Fruit fly (Drosophila melanogaster) whole organism, embryonic: Measurements from ENCODE around the gene CG44139.
A peak's percentile ranks its signal among the peaks of the same experiment; 100 is the strongest.

Experiments used
- ATbp ChIP-seq: fragments of 200-800 bp; sonication (Bioruptor generic); optimal IDR thresholded peaks from 2 replicates; lab custom pipeline; 2017; ENCODE audit warnings: missing biosample characterization, mild to moderate bottlenecking, missing genetic modification characterization, missing genetic modification reagents
- Adf1 ChIP-seq: fragments of 200-800 bp; sonication (Bioruptor generic); IDR thresholded peaks from 2 replicates; pipeline ENCODE4 v1.3.6; 2022; ENCODE audit warnings: missing biosample characterization, missing genetic modification characterization
- Aef1 ChIP-seq: fragments of 200-800 bp; sonication (Bioruptor generic); IDR thresholded peaks from 3 replicates; pipeline ENCODE4 v1.3.6; 2022; ENCODE audit warnings: missing biosample characterization, missing genetic modification characterization
- CG10979 ChIP-seq: fragments of 200-800 bp; sonication (Bioruptor generic); optimal IDR thresholded peaks from 2 replicates; lab custom pipeline; 2018; ENCODE audit warnings: missing biosample characterization, mild to moderate bottlenecking, missing genetic modification characterization, moderate library complexity
- CG11456 ChIP-seq: fragments of 200-800 bp; sonication (Bioruptor generic); IDR thresholded peaks from 3 replicates; pipeline ENCODE4 v1.3.6; 2022; ENCODE audit warnings: missing biosample characterization, missing genetic modification characterization
- CG11560 ChIP-seq: fragments of 200-800 bp; sonication (Bioruptor generic); IDR thresholded peaks from 3 replicates; pipeline ENCODE4 v1.3.6; 2022; ENCODE audit warnings: missing biosample characterization, missing genetic modification characterization
- CG1233 ChIP-seq: fragments of 200-800 bp; sonication (Bioruptor generic); optimal IDR thresholded peaks from 4 replicates; lab custom pipeline; 2018; ENCODE audit warnings: missing biosample characterization, mild to moderate bottlenecking, missing genetic modification characterization
- CG12659 ChIP-seq: fragments of 200-800 bp; sonication (Bioruptor generic); optimal IDR thresholded peaks from 3 replicates; lab custom pipeline; 2017; ENCODE audit warnings: mild to moderate bottlenecking, missing biosample characterization, missing genetic modification reagents, missing genetic modification characterization
- CG13775 ChIP-seq: fragments of 200-800 bp; sonication (Bioruptor generic); optimal IDR thresholded peaks from 3 replicates; lab custom pipeline; 2017; ENCODE audit warnings: missing biosample characterization, mild to moderate bottlenecking, missing genetic modification characterization
- CG14710 ChIP-seq: fragments of 200-800 bp; sonication (Bioruptor generic); optimal IDR thresholded peaks from 3 replicates; lab custom pipeline; 2019; ENCODE audit warnings: missing biosample characterization, mild to moderate bottlenecking, missing genetic modification characterization, moderate library complexity
- CG14860 ChIP-seq: fragments of 200-800 bp; sonication (Bioruptor generic); IDR thresholded peaks from 3 replicates; pipeline ENCODE4 v1.3.6; 2022; ENCODE audit warnings: missing biosample characterization, missing genetic modification characterization; ENCODE audit not compliant: partially characterized antibody
- CG14965 ChIP-seq: fragments of 200-800 bp; sonication (Bioruptor generic); optimal IDR thresholded peaks from 2 replicates; lab custom pipeline; 2016; ENCODE audit warnings: missing biosample characterization, missing genetic modification characterization, borderline replicate concordance
- CG17385 ChIP-seq: fragments of 200-800 bp; sonication (Bioruptor generic); optimal IDR thresholded peaks from 3 replicates; lab custom pipeline; 2018; ENCODE audit warnings: missing biosample characterization, mild to moderate bottlenecking, missing genetic modification characterization
- CG2116 ChIP-seq: fragments of 200-800 bp; sonication (Bioruptor generic); optimal IDR thresholded peaks from 3 replicates; lab custom pipeline; 2018; ENCODE audit warnings: missing biosample characterization, mild to moderate bottlenecking, missing genetic modification characterization
- CG30020 ChIP-seq: fragments of 200-800 bp; optimal IDR thresholded peaks from 2 replicates; lab custom pipeline; 2019; ENCODE audit warnings: missing biosample characterization, mild to moderate bottlenecking, missing genetic modification characterization, moderate library complexity
- CG3163 ChIP-seq: fragments of 200-800 bp; sonication (Bioruptor generic); optimal IDR thresholded peaks from 3 replicates; lab custom pipeline; 2016; ENCODE audit warnings: missing biosample characterization, missing genetic modification characterization
- CG5245 ChIP-seq: fragments of 200-800 bp; sonication (Bioruptor generic); optimal IDR thresholded peaks from 3 replicates; lab custom pipeline; 2016; ENCODE audit warnings: missing biosample characterization, missing genetic modification characterization
- CG6175 ChIP-seq: fragments of 200-800 bp; sonication (Bioruptor generic); IDR thresholded peaks from 3 replicates; pipeline ENCODE4 v1.3.6; 2022; ENCODE audit warnings: missing biosample characterization, missing genetic modification characterization
- CG7372 ChIP-seq: fragments of 200-800 bp; sonication (Bioruptor generic); IDR thresholded peaks from 2 replicates; pipeline ENCODE4 v1.3.6; 2022; ENCODE audit warnings: missing biosample characterization, missing genetic modification characterization
- CG8478 ChIP-seq: fragments of >200 bp; optimal IDR thresholded peaks from 2 replicates; lab custom pipeline; 2018
- CG9932 ChIP-seq: fragments of 200-800 bp; sonication (Bioruptor generic); IDR thresholded peaks from 2 replicates; pipeline ENCODE4 v1.3.6; 2022; ENCODE audit warnings: missing biosample characterization, missing genetic modification characterization
- CHES-1-like ChIP-seq: fragments of 200-800 bp; sonication (Bioruptor generic); optimal IDR thresholded peaks from 2 replicates; lab custom pipeline; 2016; ENCODE audit warnings: missing biosample characterization, missing genetic modification characterization
- CTCF ChIP-seq: fragments of 200-800 bp; sonication (Bioruptor generic); optimal IDR thresholded peaks from 2 replicates; lab custom pipeline; 2017; ENCODE audit warnings: missing biosample characterization, mild to moderate bottlenecking, missing genetic modification characterization, moderate library complexity
- CoRest ChIP-seq: fragments of 200-800 bp; sonication (Bioruptor generic); optimal IDR thresholded peaks from 3 replicates; lab custom pipeline; 2018; ENCODE audit warnings: missing biosample characterization, mild to moderate bottlenecking, missing genetic modification characterization, moderate library complexity
- Deaf1 ChIP-seq: fragments of 200-800 bp; optimal IDR thresholded peaks from 3 replicates; lab custom pipeline; 2019; ENCODE audit warnings: missing biosample characterization, mild to moderate bottlenecking, missing genetic modification characterization, moderate library complexity
- ERR ChIP-seq: fragments of 200-800 bp; sonication (Bioruptor generic); optimal IDR thresholded peaks from 2 replicates; lab custom pipeline; 2016; ENCODE audit warnings: missing biosample characterization, missing genetic modification characterization
- HLH4C ChIP-seq: fragments of 200-800 bp; sonication (Bioruptor generic); IDR thresholded peaks from 3 replicates; pipeline ENCODE4 v1.3.6; 2022; ENCODE audit warnings: missing biosample characterization, missing genetic modification characterization; ENCODE audit not compliant: partially characterized antibody
- Med ChIP-seq: fragments of 200-800 bp; sonication (Bioruptor generic); peaks from one replicate; lab custom pipeline; 2016; ENCODE audit warnings: missing biosample characterization, missing genetic modification characterization, mild to moderate bottlenecking, inconsistent platforms, moderate library complexity
- Oaz ChIP-seq: fragments of 200-800 bp; sonication (Bioruptor generic); IDR thresholded peaks from 2 replicates; pipeline ENCODE4 v1.3.6; 2022; ENCODE audit warnings: missing biosample characterization, missing genetic modification characterization
- Oli ChIP-seq: fragments of 200-800 bp; sonication (Bioruptor generic); optimal IDR thresholded peaks from 2 replicates; lab custom pipeline; 2018; ENCODE audit warnings: missing biosample characterization, mild to moderate bottlenecking, missing genetic modification characterization, moderate library complexity
- Trl ChIP-seq, 3 experiments: fragments of >200 bp in 2 of 3; fragments of 200-800 bp in 1 of 3; sonication (Bioruptor generic) in 1 of 3; optimal IDR thresholded peaks; 2 replicates in 1 of 3; 3 replicates in 2 of 3; lab custom pipeline; 2016 to 2017; ENCODE audit warnings: missing biosample characterization in 1 of 3, missing genetic modification characterization in 1 of 3
- Vsx1 ChIP-seq: fragments of 200-800 bp; sonication (Bioruptor generic); optimal IDR thresholded peaks from 2 replicates; lab custom pipeline; 2017; ENCODE audit warnings: missing biosample characterization, mild to moderate bottlenecking, missing genetic modification characterization, missing genetic modification reagents
- Xrp1 ChIP-seq: fragments of 200-800 bp; sonication (Bioruptor generic); IDR thresholded peaks from 2 replicates; pipeline ENCODE4 v1.3.6; 2022; ENCODE audit warnings: missing biosample characterization, missing genetic modification characterization
- ab ChIP-seq: fragments of 200-800 bp; sonication (Bioruptor generic); optimal IDR thresholded peaks from 2 replicates; lab custom pipeline; 2016; ENCODE audit warnings: missing biosample characterization, missing genetic modification characterization
- cg ChIP-seq: fragments of 200-800 bp; sonication (Bioruptor generic); optimal IDR thresholded peaks from 3 replicates; lab custom pipeline; 2019; ENCODE audit warnings: missing biosample characterization, mild to moderate bottlenecking, missing genetic modification characterization, moderate library complexity
- chinmo ChIP-seq: fragments of 200-800 bp; sonication (Bioruptor generic); IDR thresholded peaks from 4 replicates; pipeline ENCODE4 v1.3.6; 2022; ENCODE audit warnings: missing biosample characterization, missing genetic modification characterization; ENCODE audit not compliant: partially characterized antibody
- chm ChIP-seq: fragments of 200-800 bp; sonication (Bioruptor generic); IDR thresholded peaks from 2 replicates; pipeline ENCODE4 v1.3.6; 2022; ENCODE audit warnings: missing biosample characterization, missing genetic modification characterization
- dan ChIP-seq: fragments of 200-800 bp; sonication (Bioruptor generic); IDR thresholded peaks from 2 replicates; pipeline ENCODE4 v1.3.6; 2022; ENCODE audit warnings: missing biosample characterization, missing genetic modification characterization
- dysf ChIP-seq: fragments of 200-800 bp; sonication (Bioruptor generic); IDR thresholded peaks from 3 replicates; pipeline ENCODE4 v1.3.6; 2022; ENCODE audit warnings: missing biosample characterization, missing genetic modification characterization
- ewg ChIP-seq: fragments of 200-800 bp; sonication (Bioruptor generic); optimal IDR thresholded peaks from 3 replicates; lab custom pipeline; 2017; ENCODE audit warnings: mild to moderate bottlenecking, missing biosample characterization, missing genetic modification reagents, missing genetic modification characterization
- fd64A ChIP-seq: fragments of 200-800 bp; sonication (Bioruptor generic); optimal IDR thresholded peaks from 3 replicates; lab custom pipeline; 2018; ENCODE audit warnings: missing biosample characterization, mild to moderate bottlenecking, missing genetic modification characterization
- gt ChIP-seq: fragments of 200-800 bp; sonication (Bioruptor generic); IDR thresholded peaks from 2 replicates; pipeline ENCODE4 v1.3.6; 2022; ENCODE audit warnings: missing biosample characterization, missing genetic modification characterization
- hbn ChIP-seq: fragments of 200-800 bp; sonication (Bioruptor generic); IDR thresholded peaks from 2 replicates; pipeline ENCODE4 v1.3.6; 2022; ENCODE audit warnings: missing biosample characterization, missing genetic modification characterization; ENCODE audit not compliant: partially characterized antibody
- jumu ChIP-seq: fragments of 200-800 bp; sonication (Bioruptor generic); optimal IDR thresholded peaks from 3 replicates; lab custom pipeline; 2016; ENCODE audit warnings: missing biosample characterization, missing genetic modification characterization
- org-1 ChIP-seq: fragments of 200-800 bp; sonication (Bioruptor generic); optimal IDR thresholded peaks from 2 replicates; lab custom pipeline; 2017; ENCODE audit warnings: missing biosample characterization, missing genetic modification characterization
- pb ChIP-seq: fragments of 200-800 bp; sonication (Bioruptor generic); optimal IDR thresholded peaks from 3 replicates; lab custom pipeline; 2016; ENCODE audit warnings: missing biosample characterization, missing genetic modification characterization
- pnt ChIP-seq: fragments of 200-800 bp; sonication (Bioruptor generic); optimal IDR thresholded peaks from 3 replicates; lab custom pipeline; 2016; ENCODE audit warnings: missing biosample characterization, missing genetic modification characterization
- sob ChIP-seq: fragments of 200-800 bp; sonication (Bioruptor generic); IDR thresholded peaks from 2 replicates; pipeline ENCODE4 v1.3.6; 2022; ENCODE audit warnings: missing biosample characterization, missing genetic modification characterization
- trh ChIP-seq: fragments of 200-800 bp; sonication (Bioruptor generic); optimal IDR thresholded peaks from 2 replicates; lab custom pipeline; 2016; ENCODE audit warnings: missing biosample characterization, missing genetic modification characterization
- unpg ChIP-seq: fragments of 200-800 bp; sonication (Bioruptor generic); optimal IDR thresholded peaks from 3 replicates; lab custom pipeline; 2018; ENCODE audit warnings: missing biosample characterization, mild to moderate bottlenecking, missing genetic modification characterization, moderate library complexity
- zfh1 ChIP-seq: fragments of 200-800 bp; sonication (Bioruptor generic); IDR thresholded peaks from 3 replicates; pipeline ENCODE4 v1.3.6; 2022; ENCODE audit warnings: missing biosample characterization, missing genetic modification characterization

The CG44139 gene

DNA sequence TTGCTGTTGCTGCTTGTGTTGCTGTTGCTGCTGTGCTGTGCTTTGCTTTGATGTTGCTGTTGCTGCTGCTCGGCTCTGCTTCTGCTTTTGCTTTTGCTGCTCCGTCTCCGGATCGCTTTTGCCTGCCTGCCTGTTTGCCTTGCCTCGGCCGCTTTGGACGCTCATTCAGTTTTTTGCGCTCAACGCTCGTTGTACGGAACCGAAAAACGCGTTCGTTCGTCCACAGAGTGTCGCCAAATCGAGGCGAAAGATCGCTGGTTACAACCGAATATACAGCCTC is 3.6 kb downstream of the CG44139 start, which contains the start of gene dpp:
Gene dpp (plus strand): TSS at position 164 of the 280 bp plus-strand sequence.
- TF ChIP-seq HLH4C (GFP tag; lab: Robert Waterston, UW) (no peak), hbn (GFP tag; lab: Robert Waterston, UW) (no peak), CG10979 (no peak), unpg (no peak), CG2116 (GFP tag; lab: Kevin White, UChicago) (no peak), pb (no peak), Xrp1 (GFP tag; lab: Robert Waterston, UW) (no peak), Oli (tag; lab: Kevin White, UChicago) (no peak), jumu (GFP tag; lab: Kevin White, UChicago) (no peak), pnt (GFP tag; lab: Kevin White, UChicago) (no peak), ERR (GFP tag; lab: Kevin White, UChicago) (no peak), ewg (GFP tag; lab: Kevin White, UChicago) (no peak), CG30020 (tag; lab: Kevin White, UChicago) (no peak), sob (GFP tag; lab: Robert Waterston, UW) (peak; percentile 31; the same call in 1 of the 2 replicates), Med (no peak), CG14965 (no peak), Vsx1 (GFP tag; lab: Kevin White, UChicago) (no peak), Deaf1 (tag; lab: Kevin White, UChicago) (peak; percentile 44), gt (no peak), dan (GFP tag; lab: Robert Waterston, UW) (no peak), fd64A (no peak), Trl (optimal IDR thresholded peaks at IDR 0.05; lab: Kevin White, UChicago) (peak in 1 of 2 experiments; percentile 22), Trl (GFP tag; optimal IDR thresholded peaks at IDR 0.05; lab: Kevin White, UChicago) (no peak), chm (GFP tag; lab: Robert Waterston, UW) (no peak), Oaz (no peak), CG11560 (tag; lab: Robert Waterston, UW) (no peak), dysf (GFP tag; lab: Robert Waterston, UW) (no peak), CG1233 (GFP tag; lab: Kevin White, UChicago) (no peak), trh (GFP tag; lab: Kevin White, UChicago) (no peak), zfh1 (GFP tag; lab: Robert Waterston, UW) (no peak), Aef1 (GFP tag; lab: Robert Waterston, UW) (0 out of 3 replicates have a peak, but pooled peaks have one; percentile 15), CoRest (no peak), CG9932 (no peak), CG7372 (GFP tag; lab: Robert Waterston, UW) (no peak), CG3163 (GFP tag; lab: Kevin White, UChicago) (no peak), CG17385 (GFP tag; lab: Kevin White, UChicago) (no peak), CG14710 (no peak), CG13775 (GFP tag; lab: Kevin White, UChicago) (no peak), ab (no peak), CG14860 (no peak), ATbp (GFP tag; lab: Kevin White, UChicago) (no peak), Adf1 (GFP tag; lab: Robert Waterston, UW) (peak; percentile 39), CG5245 (GFP tag; lab: Kevin White, UChicago) (no peak), cg (GFP tag; lab: Kevin White, UChicago) (peak; percentile 11), chinmo (no peak), CG6175 (GFP tag; lab: Robert Waterston, UW) (peak; percentile 84; the same call in 2 of the 3 replicates), org-1 (GFP tag; lab: Kevin White, UChicago) (no peak), CHES-1-like (GFP tag; lab: Kevin White, UChicago) (no peak), CG12659 (GFP tag; lab: Kevin White, UChicago) (no peak), CTCF (GFP tag; lab: Kevin White, UChicago) (no peak), CG11456 (no peak), CG8478 (lab: Kevin White, UChicago) (peak; percentile 23)
